Fruit fly (Drosophila melanogaster): Measurements from ENCODE around the gene CG18549.

DNA sequence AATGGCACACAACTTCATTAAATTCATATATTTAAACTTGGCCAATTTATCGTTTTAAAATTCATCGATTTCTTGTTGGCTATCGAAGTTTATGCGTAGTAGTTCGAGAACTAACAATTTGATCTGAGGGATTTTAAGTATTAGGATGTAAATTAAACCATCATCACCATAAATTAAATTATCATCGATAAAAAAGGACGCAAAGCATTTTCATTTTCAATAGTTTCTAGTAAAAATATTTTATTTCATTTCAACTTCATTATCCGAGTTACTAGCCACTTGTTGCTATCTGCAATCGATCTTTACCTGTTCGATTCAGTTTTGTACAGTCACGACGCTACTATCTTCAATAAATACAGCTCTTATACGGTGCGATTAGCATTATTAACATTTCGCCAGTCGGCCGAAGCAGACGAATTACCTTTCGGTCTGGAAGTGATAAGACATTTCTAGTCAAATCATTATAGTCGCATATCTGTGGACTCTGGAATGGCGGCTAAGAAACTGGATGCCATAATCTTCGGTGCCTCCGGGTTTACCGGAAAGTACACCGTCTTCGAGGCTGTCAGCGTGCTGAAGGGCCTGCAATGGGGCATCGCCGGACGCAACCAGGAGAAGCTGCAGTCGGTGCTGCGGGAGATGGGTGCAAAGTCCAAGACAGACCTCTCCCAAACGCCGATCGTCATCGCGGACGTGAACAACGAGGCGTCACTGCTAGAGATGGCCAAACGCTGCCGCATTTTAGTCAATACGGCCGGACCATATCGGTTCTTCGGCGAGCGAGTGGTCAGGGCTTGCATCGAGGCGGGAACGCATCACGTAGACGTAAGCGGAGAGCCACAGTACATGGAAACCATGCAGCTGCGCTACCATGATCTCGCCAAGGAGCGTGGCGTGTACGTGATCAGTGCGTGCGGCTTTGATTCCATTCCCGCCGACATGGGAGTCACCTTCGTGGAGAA is 42.6 kb upstream of the CG18549 start, which contains the start of gene CG5167:
- TF ChIP-seq CG10959 (GFP tag; IDR thresholded peaks at IDR 0.05) (no peak), Mrtf (GFP tag; IDR thresholded peaks at IDR 0.05) (no peak), CG7271 (tag; optimal IDR thresholded peaks at IDR 0.05) (no peak), Neu2 (GFP tag; optimal IDR thresholded peaks at IDR 0.05; ENCODE audit: borderline replicate concordance) (no peak), sna (GFP tag; IDR thresholded peaks at IDR 0.05; ENCODE audit: partially characterized antibody) (no peak), CG2875 (GFP tag; optimal IDR thresholded peaks at IDR 0.05) (no peak), CG9437 (GFP tag; optimal IDR thresholded peaks at IDR 0.05) (peak; percentile 85), inv (GFP tag; IDR thresholded peaks at IDR 0.05; ENCODE audit: partially characterized antibody) (no peak), CG11456 (GFP tag; IDR thresholded peaks at IDR 0.05) (no peak), CG18011 (GFP tag; optimal IDR thresholded peaks at IDR 0.05) (no peak)

Measured in whole organism, embryonic.